Worm (Caenorhabditis elegans) whole organism, L3 larva: ENCODE data around the gene F07G6.5.
"Not testable (repeated sequence)": the region's sequence is repeated elsewhere in the genome, so short reads cannot be mapped to it uniquely, and the experiment has no call there.

Experiments used
- R02D3.7 ChIP-seq: fragments of 150-350 bp; optimal IDR thresholded peaks from 2 replicates; lab custom pipeline; 2014; ENCODE audit warnings: missing biosample characterization, missing genetic modification characterization
- ZK546.5 ChIP-seq: sonication (generic microtip); optimal IDR thresholded peaks from 2 replicates; lab custom pipeline; 2017; ENCODE audit warnings: missing biosample characterization, missing genetic modification characterization
- ama-1 ChIP-seq: fragments of 150-350 bp; optimal IDR thresholded peaks from 2 replicates; lab custom pipeline; 2018
- ceh-16 ChIP-seq: sonication (generic microtip); optimal IDR thresholded peaks from 2 replicates; lab custom pipeline; 2017; ENCODE audit warnings: missing biosample characterization, missing genetic modification characterization
- ceh-28 ChIP-seq: fragments of 150-350 bp; optimal IDR thresholded peaks from 2 replicates; lab custom pipeline; 2014; ENCODE audit warnings: missing biosample characterization, missing genetic modification reagents, missing genetic modification characterization
- ceh-82 ChIP-seq: fragments of 150-350 bp; optimal IDR thresholded peaks from 2 replicates; lab custom pipeline; 2014; ENCODE audit warnings: missing biosample characterization, missing genetic modification characterization
- daf-12 ChIP-seq: fragments of 150-350 bp; optimal IDR thresholded peaks from 2 replicates; lab custom pipeline; 2014; ENCODE audit warnings: missing biosample characterization, missing genetic modification reagents, missing genetic modification characterization
- egl-5 ChIP-seq: fragments of 150-350 bp; optimal IDR thresholded peaks from 2 replicates; lab custom pipeline; 2017; ENCODE audit warnings: missing biosample characterization, missing genetic modification reagents, missing genetic modification characterization, inconsistent platforms
- elt-1 ChIP-seq: fragments of 150-350 bp; optimal IDR thresholded peaks from 2 replicates; lab custom pipeline; 2014; ENCODE audit warnings: missing biosample characterization, missing genetic modification characterization
- eor-1 ChIP-seq, 2 experiments: fragments of 150-350 bp; optimal IDR thresholded peaks; 2 replicates each; lab custom pipeline; 2014 to 2018; ENCODE audit warnings: missing biosample characterization in 2 of 2, missing genetic modification characterization in 2 of 2
- fkh-10 ChIP-seq: sonication (generic microtip); optimal IDR thresholded peaks from 2 replicates; lab custom pipeline; 2017; ENCODE audit warnings: missing biosample characterization, missing genetic modification reagents, missing genetic modification characterization
- fos-1 ChIP-seq: fragments of 150-350 bp; optimal IDR thresholded peaks from 2 replicates; lab custom pipeline; 2014; ENCODE audit warnings: missing biosample characterization, missing genetic modification characterization
- hmg-11 ChIP-seq: sonication (generic microtip); optimal IDR thresholded peaks from 2 replicates; lab custom pipeline; 2016; ENCODE audit warnings: missing genetic modification characterization, missing compliant biosample characterization
- jun-1 ChIP-seq: fragments of 150-350 bp; optimal IDR thresholded peaks from 2 replicates; lab custom pipeline; 2014; ENCODE audit warnings: missing biosample characterization, missing genetic modification reagents, missing genetic modification characterization
- lsy-12 ChIP-seq: sonication (generic microtip); optimal IDR thresholded peaks from 2 replicates; lab custom pipeline; 2016; ENCODE audit warnings: mild to moderate bottlenecking, missing genetic modification characterization, missing compliant biosample characterization
- mdl-1 ChIP-seq: fragments of 150-350 bp; optimal IDR thresholded peaks from 2 replicates; lab custom pipeline; 2014; ENCODE audit warnings: missing biosample characterization, missing genetic modification characterization
- nfya-1 ChIP-seq: sonication (generic microtip); optimal IDR thresholded peaks from 2 replicates; lab custom pipeline; 2017; ENCODE audit warnings: missing genetic modification characterization, mild to moderate bottlenecking, missing compliant biosample characterization, antibody characterized with exemption, moderate library complexity; ENCODE audit not compliant: insufficient read depth
- nhr-11 ChIP-seq: fragments of 150-350 bp; optimal IDR thresholded peaks from 2 replicates; lab custom pipeline; 2014; ENCODE audit warnings: missing biosample characterization, missing genetic modification characterization
- nhr-12 ChIP-seq: fragments of 150-350 bp; optimal IDR thresholded peaks from 2 replicates; lab custom pipeline; 2014; ENCODE audit warnings: missing biosample characterization, missing genetic modification characterization
- nhr-237 ChIP-seq: fragments of 150-350 bp; optimal IDR thresholded peaks from 2 replicates; lab custom pipeline; 2014; ENCODE audit warnings: missing biosample characterization, missing genetic modification characterization
- nhr-28 ChIP-seq: fragments of 150-350 bp; optimal IDR thresholded peaks from 2 replicates; lab custom pipeline; 2014; ENCODE audit warnings: missing biosample characterization, missing genetic modification characterization
- nhr-67 ChIP-seq: fragments of 150-350 bp; optimal IDR thresholded peaks from 2 replicates; lab custom pipeline; 2014; ENCODE audit warnings: missing biosample characterization, missing genetic modification characterization
- nhr-77 ChIP-seq: fragments of 150-350 bp; optimal IDR thresholded peaks from 2 replicates; lab custom pipeline; 2014; ENCODE audit warnings: missing biosample characterization, missing genetic modification characterization
- pha-4 ChIP-seq: fragments of 150-350 bp; optimal IDR thresholded peaks from 2 replicates; lab custom pipeline; 2014; ENCODE audit warnings: missing biosample characterization, missing genetic modification reagents, missing genetic modification characterization
- pqm-1 ChIP-seq: fragments of 150-350 bp; optimal IDR thresholded peaks from 2 replicates; lab custom pipeline; 2017; ENCODE audit warnings: missing biosample characterization, missing genetic modification characterization, inconsistent platforms
- sea-2 ChIP-seq: fragments of 150-350 bp; sonication (generic microtip); optimal IDR thresholded peaks from 4 replicates; lab custom pipeline; 2014; ENCODE audit warnings: missing biosample characterization, missing genetic modification reagents, missing genetic modification characterization
- snpc-4 ChIP-seq: fragments of 150-350 bp; optimal IDR thresholded peaks from 2 replicates; lab custom pipeline; 2014; ENCODE audit warnings: missing biosample characterization, missing genetic modification characterization
- unc-39 ChIP-seq: sonication (generic microtip); optimal IDR thresholded peaks from 4 replicates; lab custom pipeline; 2017; ENCODE audit warnings: missing biosample characterization, missing genetic modification characterization
- zag-1 ChIP-seq: fragments of 150-350 bp; optimal IDR thresholded peaks from 2 replicates; lab custom pipeline; 2014; ENCODE audit warnings: missing biosample characterization, missing genetic modification characterization
- ztf-11 ChIP-seq: fragments of 150-350 bp; optimal IDR thresholded peaks from 2 replicates; lab custom pipeline; 2014; ENCODE audit warnings: missing biosample characterization, missing genetic modification characterization

Gene F07G6.5

ce11 chrX:1689996-1690395 lies 16.4 kb downstream of the F07G6.5 start, which contains the start of gene C36C9.12:
Gene C36C9.12 (minus strand): TSS chrX:1690096.
- not testable (repeated sequence) for TF ChIP-seq nhr-12 (tag; lab: Kevin White, UChicago); ama-1 (lab: Kevin White, UChicago); pqm-1 (tag; lab: Kevin White, UChicago)

ce11 chrX:1687079-1687478 lies 19.4 kb downstream of the F07G6.5 start, which contains the start of gene C36C9.11:
Gene C36C9.11 (plus strand): TSS chrX:1687379.
- TF ChIP-seq pha-4 (tag; lab: Kevin White, UChicago); R02D3.7 (tag; lab: Kevin White, UChicago); nhr-237: not testable (repeated sequence)
- TF ChIP-seq, all 47 proteins: peak for 0; not testable (repeated sequence) for 47

- no peak for TF ChIP-seq nhr-28 (tag; lab: Kevin White, UChicago)
- no peak for TF ChIP-seq R02D3.7 (tag; lab: Kevin White, UChicago)
- no peak for TF ChIP-seq ZK546.5 (tag; lab: Kevin White, UChicago)
- TF ChIP-seq jun-1 (tag; lab: Kevin White, UChicago) = no peak
- TF ChIP-seq ceh-28 (tag; lab: Kevin White, UChicago) = no peak
- no peak for TF ChIP-seq zag-1 (tag; lab: Kevin White, UChicago)
- TF ChIP-seq pqm-1 (tag; lab: Kevin White, UChicago) = no peak
- TF ChIP-seq nhr-11 (tag; lab: Kevin White, UChicago) = no peak
- no peak for TF ChIP-seq ceh-82 (tag; lab: Kevin White, UChicago)
- TF ChIP-seq daf-12 = no peak
- TF ChIP-seq sea-2 = no peak
- TF ChIP-seq snpc-4 (tag; lab: Kevin White, UChicago) = no peak
- no peak for TF ChIP-seq lsy-12 (tag; lab: Kevin White, UChicago)
- TF ChIP-seq, all 47 proteins: peak for 0
Observed at ce11 chrX:1682558-1682957, 23.9 kb downstream of the F07G6.5 start, which contains the start of gene meg-4. Gene meg-4 (plus strand): TSS chrX:1682954.

- no peak for TF ChIP-seq nhr-11 (tag; lab: Kevin White, UChicago)
- TF ChIP-seq lsy-12 (tag; lab: Kevin White, UChicago) = no peak
- no peak for TF ChIP-seq nhr-67 (tag; lab: Kevin White, UChicago)
- TF ChIP-seq fos-1 = no peak
- no peak for TF ChIP-seq daf-12
- TF ChIP-seq mdl-1 (tag; lab: Kevin White, UChicago) = no peak
- TF ChIP-seq ztf-11 = no peak
- no peak for TF ChIP-seq jun-1 (tag; lab: Kevin White, UChicago)
- TF ChIP-seq ceh-28 (tag; lab: Kevin White, UChicago) = no peak
- TF ChIP-seq nfya-1 (tag; lab: Kevin White, UChicago) = no peak
- no peak for TF ChIP-seq nhr-77 (tag; lab: Kevin White, UChicago)
Observed at ce11 chrX:1678021-1678420, 28.4 kb downstream of the F07G6.5 start, which contains the start of gene fbxa-170. Gene fbxa-170 (minus strand): TSS chrX:1678121.

- TF ChIP-seq nfya-1 (tag; lab: Kevin White, UChicago) (no peak), ceh-16 (no peak), ama-1 (lab: Kevin White, UChicago) (no peak), unc-39 (tag; lab: Kevin White, UChicago) (no peak), elt-1 (tag; lab: Kevin White, UChicago) (no peak), egl-5 (tag; lab: Kevin White, UChicago) (no peak), fkh-10 (GFP tag; lab: Kevin White, UChicago) (no peak), jun-1 (tag; lab: Kevin White, UChicago) (no peak)
- TF ChIP-seq, all 47 proteins: peak for 0
Observed at ce11 chrX:1675879-1676278, 30.6 kb downstream of the F07G6.5 start.

- no peak for TF ChIP-seq ceh-82 (tag; lab: Kevin White, UChicago)
- TF ChIP-seq egl-5 (tag; lab: Kevin White, UChicago) = no peak
Observed at ce11 chrX:1674056-1674455, 32.4 kb downstream of the F07G6.5 start, which contains the start of gene tbx-31. Gene tbx-31 (minus strand): TSS chrX:1674156.

ce11 chrX:1668748-1669147 lies 37.7 kb downstream of the F07G6.5 start, which contains the start of gene R09H3.3:
Gene R09H3.3 (minus strand): TSS chrX:1668848.
- TF ChIP-seq sea-2 (no peak), daf-12 (no peak), lsy-12 (tag; lab: Kevin White, UChicago) (no peak), ceh-16 (no peak), eor-1 (tag; optimal IDR thresholded peaks at IDR 0.05; lab: Kevin White, UChicago) (no peak), hmg-11 (no peak), nhr-67 (tag; lab: Kevin White, UChicago) (no peak), nhr-77 (tag; lab: Kevin White, UChicago) (no peak), nfya-1 (tag; lab: Kevin White, UChicago) (no peak), R02D3.7 (tag; lab: Kevin White, UChicago) (no peak), mdl-1 (tag; lab: Kevin White, UChicago) (no peak)
